Worm (Caenorhabditis elegans) whole organism, mixed stage, embryonic: ENCODE measurements around the gene Y37A1A.2.

ENCODE experiments used
- bed-3 ChIP-seq: fragments of 200-800 bp; sonication (Bioruptor generic); optimal IDR thresholded peaks from 3 replicates; lab custom pipeline; 2018; ENCODE audit warnings: mild to moderate bottlenecking, missing genetic modification characterization, moderate library complexity, missing compliant biosample characterization
- blmp-1 ChIP-seq: fragments of 150-350 bp; optimal IDR thresholded peaks from 2 replicates; lab custom pipeline; 2014; ENCODE audit warnings: missing biosample characterization, missing genetic modification characterization
- ceh-39 ChIP-seq: fragments of 150-350 bp; optimal IDR thresholded peaks from 2 replicates; lab custom pipeline; 2014; ENCODE audit warnings: missing biosample characterization, missing genetic modification characterization
- ceh-43 ChIP-seq: fragments of 200-800 bp; sonication (Bioruptor generic); optimal IDR thresholded peaks from 2 replicates; lab custom pipeline; 2018; ENCODE audit warnings: mild to moderate bottlenecking, missing genetic modification characterization, moderate library complexity, missing compliant biosample characterization
- ceh-83 ChIP-seq: fragments of 200-800 bp; sonication (Bioruptor generic); optimal IDR thresholded peaks from 2 replicates; lab custom pipeline; 2018; ENCODE audit warnings: mild to moderate bottlenecking, missing genetic modification characterization, missing compliant biosample characterization
- ces-1 ChIP-seq: fragments of 150-350 bp; optimal IDR thresholded peaks from 2 replicates; lab custom pipeline; 2014; ENCODE audit warnings: missing biosample characterization, missing genetic modification reagents, missing genetic modification characterization
- cnd-1 ChIP-seq: fragments of 200-800 bp; sonication (Bioruptor generic); optimal IDR thresholded peaks from 2 replicates; lab custom pipeline; 2018; ENCODE audit warnings: mild to moderate bottlenecking, missing genetic modification characterization, missing compliant biosample characterization
- drap-1 ChIP-seq: fragments of 200-800 bp; sonication (Bioruptor generic); optimal IDR thresholded peaks from 3 replicates; lab custom pipeline; 2018; ENCODE audit warnings: mild to moderate bottlenecking, missing genetic modification characterization, missing compliant biosample characterization
- elt-1 ChIP-seq: sonication (generic microtip); optimal IDR thresholded peaks from 2 replicates; lab custom pipeline; 2017; ENCODE audit warnings: missing genetic modification characterization, mild to moderate bottlenecking, missing compliant biosample characterization, antibody characterized with exemption, moderate library complexity, borderline replicate concordance; ENCODE audit not compliant: insufficient read depth
- elt-3 ChIP-seq: fragments of 150-350 bp; optimal IDR thresholded peaks from 2 replicates; lab custom pipeline; 2014; ENCODE audit warnings: missing biosample characterization, missing genetic modification characterization
- flh-1 ChIP-seq: fragments of 200-800 bp; sonication (Bioruptor generic); optimal IDR thresholded peaks from 2 replicates; lab custom pipeline; 2018; ENCODE audit warnings: mild to moderate bottlenecking, missing genetic modification characterization, moderate library complexity, missing compliant biosample characterization
- ham-2 ChIP-seq: fragments of 200-800 bp; sonication (Bioruptor generic); optimal IDR thresholded peaks from 2 replicates; lab custom pipeline; 2018; ENCODE audit warnings: mild to moderate bottlenecking, missing genetic modification characterization, missing compliant biosample characterization
- hlh-1 ChIP-seq: fragments of 150-350 bp; optimal IDR thresholded peaks from 2 replicates; lab custom pipeline; 2014; ENCODE audit warnings: missing biosample characterization, missing genetic modification reagents, missing genetic modification characterization
- lin-13 ChIP-seq: fragments of 150-350 bp; optimal IDR thresholded peaks from 2 replicates; lab custom pipeline; 2014; ENCODE audit warnings: missing biosample characterization, missing genetic modification characterization
- lin-32 ChIP-seq: fragments of 200-800 bp; sonication (Bioruptor generic); optimal IDR thresholded peaks from 2 replicates; lab custom pipeline; 2018; ENCODE audit warnings: mild to moderate bottlenecking, missing genetic modification characterization, missing compliant biosample characterization
- lsy-2 ChIP-seq: fragments of 150-350 bp; optimal IDR thresholded peaks from 2 replicates; lab custom pipeline; 2014; ENCODE audit warnings: missing biosample characterization, missing genetic modification characterization
- mab-5 ChIP-seq: fragments of 150-350 bp; optimal IDR thresholded peaks from 2 replicates; lab custom pipeline; 2014; ENCODE audit warnings: missing biosample characterization, missing genetic modification characterization
- mep-1 ChIP-seq: fragments of 150-350 bp; optimal IDR thresholded peaks from 2 replicates; lab custom pipeline; 2017; ENCODE audit warnings: missing biosample characterization, missing genetic modification reagents, missing genetic modification characterization, inconsistent platforms
- mls-2 ChIP-seq: sonication (generic microtip); optimal IDR thresholded peaks from 2 replicates; lab custom pipeline; 2016; ENCODE audit warnings: mild to moderate bottlenecking, missing genetic modification characterization, moderate library complexity, missing compliant biosample characterization
- nhr-2 ChIP-seq: fragments of 150-350 bp; optimal IDR thresholded peaks from 2 replicates; lab custom pipeline; 2014; ENCODE audit warnings: missing biosample characterization, missing genetic modification characterization
- nhr-237 ChIP-seq: fragments of 150-350 bp; optimal IDR thresholded peaks from 2 replicates; lab custom pipeline; 2014; ENCODE audit warnings: missing biosample characterization, missing genetic modification characterization
- nhr-28 ChIP-seq: fragments of 150-350 bp; optimal IDR thresholded peaks from 2 replicates; lab custom pipeline; 2014; ENCODE audit warnings: missing biosample characterization, missing genetic modification characterization
- nhr-76 ChIP-seq: sonication (generic microtip); optimal IDR thresholded peaks from 2 replicates; lab custom pipeline; 2017; ENCODE audit warnings: missing biosample characterization, missing genetic modification characterization
- pha-4 ChIP-seq: fragments of 150-350 bp; optimal IDR thresholded peaks from 2 replicates; lab custom pipeline; 2018; ENCODE audit warnings: missing biosample characterization, missing genetic modification reagents, missing genetic modification characterization
- sptf-1 ChIP-seq: sonication (generic microtip); optimal IDR thresholded peaks from 2 replicates; lab custom pipeline; 2017; ENCODE audit warnings: mild to moderate bottlenecking, missing genetic modification characterization, moderate library complexity, missing compliant biosample characterization
- tbx-8 ChIP-seq: fragments of 200-800 bp; sonication (Bioruptor generic); optimal IDR thresholded peaks from 2 replicates; lab custom pipeline; 2018; ENCODE audit warnings: mild to moderate bottlenecking, missing genetic modification characterization, moderate library complexity, missing compliant biosample characterization
- unc-120 ChIP-seq: sonication (generic microtip); optimal IDR thresholded peaks from 2 replicates; lab custom pipeline; 2017; ENCODE audit warnings: missing genetic modification characterization, missing compliant biosample characterization; ENCODE audit not compliant: poor library complexity, severe bottlenecking
- unc-62 ChIP-seq: fragments of 150-350 bp; optimal IDR thresholded peaks from 2 replicates; lab custom pipeline; 2014; ENCODE audit warnings: missing biosample characterization, missing genetic modification reagents, missing genetic modification characterization
- zip-8 ChIP-seq: fragments of 150-350 bp; optimal IDR thresholded peaks from 2 replicates; lab custom pipeline; 2014; ENCODE audit warnings: missing biosample characterization, missing genetic modification characterization
- ztf-11 ChIP-seq: fragments of 150-350 bp; optimal IDR thresholded peaks from 2 replicates; lab custom pipeline; 2014; ENCODE audit warnings: missing biosample characterization, missing genetic modification characterization

The Y37A1A.2 gene

DNA sequence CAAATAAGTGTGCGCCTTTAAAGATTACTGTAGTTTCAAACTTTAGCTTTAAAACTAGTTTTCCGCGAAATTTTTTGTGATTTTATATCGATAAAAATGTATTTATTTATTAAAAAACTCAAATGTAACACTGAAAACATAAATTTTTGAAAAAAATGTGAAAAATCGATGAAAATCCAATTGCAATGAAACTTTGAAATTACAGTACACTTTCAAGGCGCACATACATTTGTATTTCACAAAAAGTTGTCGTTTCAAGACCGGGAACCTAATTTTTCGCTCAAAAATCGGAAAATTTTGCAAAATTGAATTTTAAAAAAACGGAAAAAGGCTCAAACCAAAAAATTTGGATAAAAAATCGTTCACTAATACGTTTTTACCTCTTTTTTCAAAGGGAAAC, 32.5 kb downstream of the Y37A1A.2 start:
- TF ChIP-seq bed-3, result no peak
- TF ChIP-seq sptf-1, result no peak
- no peak for TF ChIP-seq nhr-28
- TF ChIP-seq nhr-76, result no peak
- TF ChIP-seq lin-13 (tag; lab: Kevin White, UChicago), result no peak
- TF ChIP-seq nhr-2 (tag; lab: Kevin White, UChicago), result no peak
- no peak for TF ChIP-seq mls-2 (tag; lab: Kevin White, UChicago)
- no peak for TF ChIP-seq flh-1 (GFP tag; lab: Kevin White, UChicago)
- TF ChIP-seq elt-1 (tag; lab: Kevin White, UChicago), result no peak
- TF ChIP-seq ces-1 (GFP tag; lab: Kevin White, UChicago), result no peak
- TF ChIP-seq ztf-11 (tag; lab: Kevin White, UChicago), result no peak
- TF ChIP-seq lin-32, result no peak
- TF ChIP-seq ceh-43, result no peak
- TF ChIP-seq mep-1 (tag; lab: Kevin White, UChicago), result no peak
- TF ChIP-seq nhr-237 (tag; lab: Kevin White, UChicago), result no peak
- no peak for TF ChIP-seq lsy-2

DNA sequence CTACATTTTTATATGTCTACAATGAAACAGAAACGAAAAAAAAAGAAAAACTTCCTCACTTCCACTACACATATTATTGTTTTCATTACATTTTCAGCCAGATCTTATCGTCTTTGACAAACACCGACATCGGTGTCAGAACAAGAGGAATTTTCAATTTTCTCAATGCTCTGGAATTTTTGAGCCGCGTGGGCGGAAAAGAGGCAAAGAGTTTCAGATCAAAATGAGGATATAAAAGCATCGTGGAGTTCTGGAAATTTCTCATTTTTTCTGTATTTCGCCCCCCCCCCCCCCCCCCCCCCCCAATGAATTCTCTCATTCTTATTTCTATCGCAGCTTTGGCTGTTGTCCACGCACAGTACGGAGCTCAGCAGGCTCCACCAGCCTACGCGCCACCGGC, 33.0 kb downstream of the Y37A1A.2 start, which contains the start of gene B0513.4:
Gene B0513.4, plus strand, starts transcription at position 301 of the 400 bp plus-strand sequence.
- no peak for TF ChIP-seq nhr-28

DNA sequence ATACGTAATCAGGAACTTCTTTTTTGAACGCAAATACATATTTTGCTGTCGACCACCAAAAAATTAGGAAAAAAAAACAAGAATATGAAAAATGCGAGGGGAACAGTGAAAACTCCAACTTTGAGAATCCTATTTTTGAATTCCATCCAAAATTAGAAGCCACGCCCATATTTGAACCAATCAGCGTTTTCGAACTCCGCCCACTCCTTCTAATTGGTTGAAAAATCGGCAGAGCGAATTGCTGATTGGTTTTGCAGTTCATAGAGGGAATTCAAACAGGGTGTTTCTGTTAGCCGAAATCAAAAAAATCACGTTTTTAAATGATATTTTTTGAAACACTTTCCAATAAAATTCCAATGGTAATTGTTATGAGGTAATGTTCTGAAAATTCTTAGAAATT, 34.1 kb downstream of the Y37A1A.2 start:
- TF ChIP-seq nhr-28, result no peak
- TF ChIP-seq tbx-8 (GFP tag; lab: Kevin White, UChicago), result no peak
- TF ChIP-seq blmp-1, result no peak
- TF ChIP-seq cnd-1 (tag; lab: Kevin White, UChicago), result no peak
- no peak for TF ChIP-seq pha-4 (tag; lab: Kevin White, UChicago)
- TF ChIP-seq elt-1 (tag; lab: Kevin White, UChicago), result no peak
- TF ChIP-seq bed-3, result no peak
- no peak for TF ChIP-seq nhr-237 (tag; lab: Kevin White, UChicago)
- no peak for TF ChIP-seq ces-1 (GFP tag; lab: Kevin White, UChicago)
- no peak for TF ChIP-seq lin-32
- TF ChIP-seq ceh-39 (tag; lab: Kevin White, UChicago), result no peak
- TF ChIP-seq, all 35 proteins: peak for 0

DNA sequence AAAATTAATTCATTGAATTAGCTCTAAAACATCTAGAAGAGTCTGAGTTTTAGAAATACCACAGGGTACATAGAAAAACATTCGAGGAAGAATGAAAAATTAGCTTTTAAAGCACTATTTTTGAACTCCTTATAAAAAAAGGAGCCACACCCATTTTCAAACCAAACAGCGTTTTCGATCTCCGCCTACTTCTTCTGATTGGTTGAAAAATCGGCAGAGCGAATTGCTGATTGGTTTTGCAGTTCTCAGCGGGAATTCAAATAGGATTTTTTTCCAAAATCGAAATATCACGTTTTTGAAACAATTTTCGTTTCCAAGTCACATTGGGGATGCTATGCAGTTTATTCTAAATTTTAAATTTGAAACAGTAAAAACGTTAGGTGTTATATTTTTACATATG, 34.7 kb downstream of the Y37A1A.2 start:
- no peak for TF ChIP-seq nhr-76
- TF ChIP-seq tbx-8 (GFP tag; lab: Kevin White, UChicago), result no peak
- no peak for TF ChIP-seq bed-3
- TF ChIP-seq zip-8 (tag; lab: Kevin White, UChicago), result no peak
- no peak for TF ChIP-seq sptf-1
- no peak for TF ChIP-seq lin-13 (tag; lab: Kevin White, UChicago)
- TF ChIP-seq unc-120 (tag; lab: Kevin White, UChicago), result no peak
- TF ChIP-seq blmp-1, result no peak
- no peak for TF ChIP-seq nhr-2 (tag; lab: Kevin White, UChicago)
- TF ChIP-seq lsy-2, result no peak
- no peak for TF ChIP-seq elt-3
- TF ChIP-seq unc-62 (GFP tag; lab: Kevin White, UChicago), result no peak
- no peak for TF ChIP-seq elt-1 (tag; lab: Kevin White, UChicago)
- no peak for TF ChIP-seq ceh-83 (GFP tag; lab: Kevin White, UChicago)
- TF ChIP-seq ham-2 (GFP tag; lab: Kevin White, UChicago), result no peak
- no peak for TF ChIP-seq ztf-11 (tag; lab: Kevin White, UChicago)
- TF ChIP-seq cnd-1 (tag; lab: Kevin White, UChicago), result no peak
- TF ChIP-seq, all 35 proteins: peak for 0

DNA sequence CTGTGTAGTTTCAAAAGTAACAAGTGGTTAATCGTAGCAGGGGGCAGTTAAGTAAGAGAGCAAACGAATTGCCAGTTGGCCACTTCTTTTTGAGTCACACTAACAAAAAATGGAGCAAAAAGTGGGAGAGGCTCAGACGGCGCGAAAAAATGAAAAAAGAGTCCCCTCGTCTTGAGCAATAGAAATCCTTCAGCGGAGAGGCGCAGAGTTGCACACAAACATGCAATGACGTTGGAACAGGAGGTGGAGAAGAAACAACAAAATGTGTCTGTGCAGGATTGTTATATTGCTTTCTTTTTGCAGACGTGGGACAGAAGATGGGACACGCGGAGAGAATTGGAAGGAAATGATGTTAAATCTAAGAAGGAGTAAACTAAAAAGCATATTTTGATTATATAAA, 35.1 kb downstream of the Y37A1A.2 start:
- no peak for TF ChIP-seq unc-120 (tag; lab: Kevin White, UChicago)
- TF ChIP-seq drap-1 (GFP tag; lab: Kevin White, UChicago), result no peak
- no peak for TF ChIP-seq ceh-83 (GFP tag; lab: Kevin White, UChicago)
- no peak for TF ChIP-seq bed-3
- no peak for TF ChIP-seq ceh-39 (tag; lab: Kevin White, UChicago)
- peak; percentile 57 for TF ChIP-seq ces-1 (GFP tag; lab: Kevin White, UChicago)
- no peak for TF ChIP-seq flh-1 (GFP tag; lab: Kevin White, UChicago)
- TF ChIP-seq lsy-2, result no peak
- TF ChIP-seq nhr-76, result no peak
- TF ChIP-seq ztf-11 (tag; lab: Kevin White, UChicago), result no peak
- TF ChIP-seq nhr-2 (tag; lab: Kevin White, UChicago), result no peak
- TF ChIP-seq elt-3, result no peak
- TF ChIP-seq mab-5, result no peak
- no peak for TF ChIP-seq tbx-8 (GFP tag; lab: Kevin White, UChicago)
- TF ChIP-seq hlh-1, result peak; percentile 15
